Fruit fly (Drosophila melanogaster): ENCODE results near the gene dbr.

The dbr gene

DNA sequence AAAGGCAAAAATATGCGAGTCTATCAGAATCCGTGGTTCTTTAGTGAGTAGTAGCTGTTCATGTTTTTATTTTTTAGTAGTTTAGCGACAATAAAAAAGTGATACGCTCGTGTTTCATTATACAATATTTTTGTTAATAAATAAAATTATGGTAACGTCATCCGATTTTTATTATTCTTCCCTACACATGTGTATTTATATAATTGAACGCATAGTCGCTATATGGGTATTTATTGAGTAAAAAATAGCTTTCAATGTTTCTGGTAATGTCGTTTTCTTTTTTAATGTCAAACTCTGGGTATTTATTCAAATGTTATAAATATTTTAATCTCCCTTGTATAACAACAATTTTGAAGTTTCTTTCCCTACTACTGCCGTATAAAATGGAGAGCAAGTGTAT is 9.8 kb downstream of the dbr start, which contains the start of gene CG11374:
CG11374 (plus strand) TSS at position 301 of the 400 bp plus-strand sequence.
- no peak for TF ChIP-seq noc (tag; optimal IDR thresholded peaks at IDR 0.05)

- TF ChIP-seq noc (tag; optimal IDR thresholded peaks at IDR 0.05) = no peak
Observed at dm6 chr2L:78828-79227, 12.5 kb downstream of the dbr start.

DNA sequence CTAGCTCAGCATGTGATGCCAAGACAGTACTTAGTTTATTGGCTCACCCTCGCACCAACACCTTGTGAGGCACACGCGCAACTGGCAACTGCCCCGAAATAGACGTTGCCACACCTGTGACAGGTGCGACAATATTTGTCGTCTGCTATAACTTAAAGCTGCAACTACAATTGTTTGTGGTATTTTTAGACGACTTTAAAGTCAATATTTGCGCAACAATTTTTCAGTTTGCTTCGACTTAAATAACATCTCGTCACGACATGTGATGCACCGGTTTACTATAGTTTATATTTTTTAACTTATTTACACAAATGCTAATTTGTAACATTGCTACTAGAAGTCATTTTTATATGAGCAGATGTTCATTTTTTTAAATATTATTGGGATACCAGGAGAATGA is 14.9 kb downstream of the dbr start:
- peak; percentile 46 for TF ChIP-seq noc (tag; optimal IDR thresholded peaks at IDR 0.05)

dm6 chr2L:82080-82479 is 15.8 kb downstream of the dbr start:
- no peak for TF ChIP-seq noc (tag; optimal IDR thresholded peaks at IDR 0.05)

DNA sequence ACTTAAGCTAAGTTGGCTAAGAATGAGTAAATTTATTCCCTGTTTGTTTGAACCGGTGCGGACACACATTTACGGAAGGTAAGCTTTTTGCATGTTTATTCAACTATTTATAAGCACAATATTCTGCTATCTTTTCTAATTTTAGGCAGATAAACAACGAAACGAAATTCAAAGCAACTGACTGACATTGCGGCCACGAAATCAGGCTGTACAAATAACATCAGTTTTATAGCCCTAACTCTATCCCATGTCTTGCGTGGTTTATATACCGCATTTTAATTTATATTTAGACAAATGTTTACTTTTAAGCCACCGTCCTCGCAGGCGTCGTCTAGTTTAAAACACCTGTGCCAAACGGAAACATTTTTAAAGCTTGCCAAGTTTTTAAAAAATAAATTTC is 18.8 kb downstream of the dbr start:
- TF ChIP-seq noc (tag; optimal IDR thresholded peaks at IDR 0.05) = peak; percentile 66

DNA sequence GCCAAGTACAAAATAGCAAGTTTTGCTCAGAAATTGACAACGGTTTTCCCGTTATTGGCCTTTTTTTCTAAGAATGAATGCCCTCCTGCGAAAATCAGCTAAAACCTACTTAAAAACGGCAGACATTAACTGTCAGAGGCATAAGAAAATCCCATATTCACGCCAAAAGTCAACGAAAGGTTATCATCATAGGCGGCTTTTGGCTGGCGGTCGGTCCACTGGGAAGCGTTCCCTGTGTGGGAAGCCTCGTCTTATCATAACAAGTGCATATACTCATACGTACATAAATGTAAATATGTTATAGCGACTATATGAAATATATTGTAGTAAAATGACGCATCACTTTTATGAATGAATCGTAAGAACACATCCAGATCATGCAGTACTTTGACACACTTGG is 19.4 kb downstream of the dbr start:
- TF ChIP-seq noc (tag; optimal IDR thresholded peaks at IDR 0.05) = no peak

DNA sequence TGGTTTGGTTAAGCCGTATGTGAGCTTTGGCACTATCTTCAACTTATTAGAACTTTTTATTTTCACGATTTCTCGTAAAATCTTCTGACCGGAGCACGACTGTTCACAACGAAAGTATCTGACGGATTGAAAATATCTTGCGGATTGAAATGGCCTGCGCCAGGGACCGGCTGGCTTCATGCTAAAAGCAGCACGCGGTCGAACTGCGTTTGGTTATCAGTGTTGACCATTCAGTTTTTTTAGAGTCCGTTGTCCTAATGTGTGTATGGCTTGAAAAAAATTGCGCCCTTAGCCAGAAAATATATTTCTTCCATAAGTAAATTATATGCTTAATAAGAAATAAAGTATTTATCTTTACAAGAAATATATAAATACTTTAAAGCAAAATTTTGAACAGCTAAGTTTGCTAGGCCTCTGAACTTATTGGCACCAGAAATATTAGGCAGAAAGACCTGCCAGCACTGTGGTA is 21.0 kb downstream of the dbr start, which contains the start of gene net:
net (minus strand) TSS at position 133 of the 469 bp plus-strand sequence.
- peak; percentile 82 for TF ChIP-seq noc (tag; optimal IDR thresholded peaks at IDR 0.05)

DNA sequence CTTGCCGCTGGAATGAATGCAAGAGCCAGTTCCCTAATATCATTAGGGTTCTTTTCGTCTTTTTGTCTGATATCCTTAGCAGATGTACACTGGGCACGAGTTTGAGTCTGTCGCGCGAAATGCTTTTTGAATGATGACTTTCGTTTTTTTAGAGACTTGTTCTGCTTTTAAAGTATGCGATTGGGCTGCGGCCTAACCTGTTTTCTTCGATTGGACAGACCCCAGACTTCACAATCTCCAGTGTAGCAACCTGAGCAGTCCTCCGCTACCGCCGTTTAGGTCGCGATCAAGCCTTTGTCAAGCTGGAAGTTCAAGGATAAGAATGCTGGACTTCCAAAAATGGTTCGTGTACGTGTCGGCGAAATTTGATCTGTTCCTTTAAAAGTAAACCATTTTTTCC is 22.2 kb downstream of the dbr start:
- TF ChIP-seq noc (tag; optimal IDR thresholded peaks at IDR 0.05) = no peak

- TF ChIP-seq noc (tag; optimal IDR thresholded peaks at IDR 0.05) = no peak
Observed at dm6 chr2L:89158-89557, 22.9 kb downstream of the dbr start.

DNA sequence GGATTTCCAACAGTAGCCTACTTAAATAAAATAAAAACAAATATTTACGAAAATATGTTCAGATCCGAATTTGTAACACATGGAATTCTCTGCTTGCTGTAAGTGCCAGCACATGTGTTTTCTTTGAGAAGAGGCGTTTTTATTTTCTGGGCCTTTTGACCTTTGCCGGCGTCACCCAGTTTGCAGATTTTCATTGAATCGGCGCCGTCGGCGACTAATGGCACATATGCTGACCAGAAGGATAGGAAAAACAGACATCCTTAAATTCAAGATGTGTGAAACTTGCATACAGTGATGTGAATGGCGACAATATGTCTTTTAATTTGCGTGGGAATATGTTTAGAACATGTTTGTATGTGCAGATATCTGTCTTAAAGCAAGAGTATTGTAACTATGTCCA is 23.8 kb downstream of the dbr start:
- TF ChIP-seq noc (tag; optimal IDR thresholded peaks at IDR 0.05) = no peak

DNA sequence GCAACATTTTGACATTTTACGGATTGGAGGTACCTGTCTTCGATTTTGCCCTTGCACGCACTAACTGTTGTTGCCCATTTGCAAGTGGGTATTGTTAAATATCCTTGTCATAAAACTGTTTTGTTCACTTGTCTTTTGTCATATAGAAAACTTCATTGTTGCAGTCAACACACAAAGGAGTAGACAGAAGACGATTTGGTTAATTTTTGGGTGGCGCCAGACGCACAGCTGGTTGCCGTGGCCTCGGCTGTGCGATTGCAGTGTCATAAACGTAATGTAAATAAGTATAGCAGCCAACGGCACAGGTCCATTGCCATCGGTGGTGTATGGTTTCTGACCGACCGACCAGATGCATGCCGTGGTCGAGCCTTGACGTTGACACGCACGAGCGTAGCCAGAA is 25.1 kb downstream of the dbr start:
- TF ChIP-seq noc (tag; optimal IDR thresholded peaks at IDR 0.05) = no peak

DNA sequence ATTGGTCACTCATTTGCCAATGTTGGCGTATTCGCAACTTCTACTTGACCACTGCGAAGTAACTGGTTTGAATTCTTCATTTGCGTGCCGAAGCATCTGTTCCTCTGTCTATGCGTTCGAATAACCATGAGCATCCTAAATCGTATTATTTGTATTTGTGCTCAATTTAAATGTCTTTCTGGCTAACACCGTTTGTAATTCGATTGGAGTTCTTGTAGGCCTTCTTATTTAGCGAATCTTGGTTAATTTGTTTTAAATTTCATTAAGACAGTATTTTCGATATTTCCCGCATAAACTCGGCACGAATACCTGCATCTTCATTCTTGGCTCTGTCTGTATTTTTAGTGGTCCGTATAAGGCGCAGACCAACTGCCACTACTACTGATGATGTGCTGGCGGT is 25.5 kb downstream of the dbr start:
- no peak for TF ChIP-seq noc (tag; optimal IDR thresholded peaks at IDR 0.05)

dm6 chr2L:92993-93392 is 26.7 kb downstream of the dbr start:
- no peak for TF ChIP-seq noc (tag; optimal IDR thresholded peaks at IDR 0.05)

DNA sequence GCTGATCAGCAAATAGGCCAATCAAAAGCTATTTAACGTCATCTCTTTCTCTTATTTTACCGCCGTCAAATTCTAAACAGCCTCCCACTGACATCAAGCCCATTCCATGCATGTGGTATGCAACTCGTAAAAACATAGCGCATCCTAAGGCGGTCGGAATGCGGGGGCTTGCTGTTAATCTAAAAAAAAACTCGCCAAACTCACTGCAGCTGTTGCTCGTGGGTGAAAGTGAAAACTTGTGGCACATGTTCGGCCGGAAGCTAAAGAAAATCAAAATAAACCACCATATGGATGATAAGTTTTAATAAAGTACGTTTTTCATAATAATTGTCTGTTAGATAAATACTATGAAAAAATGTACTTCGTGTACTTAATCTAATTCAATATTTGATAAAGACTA is 27.8 kb downstream of the dbr start:
- no peak for TF ChIP-seq noc (tag; optimal IDR thresholded peaks at IDR 0.05)

DNA sequence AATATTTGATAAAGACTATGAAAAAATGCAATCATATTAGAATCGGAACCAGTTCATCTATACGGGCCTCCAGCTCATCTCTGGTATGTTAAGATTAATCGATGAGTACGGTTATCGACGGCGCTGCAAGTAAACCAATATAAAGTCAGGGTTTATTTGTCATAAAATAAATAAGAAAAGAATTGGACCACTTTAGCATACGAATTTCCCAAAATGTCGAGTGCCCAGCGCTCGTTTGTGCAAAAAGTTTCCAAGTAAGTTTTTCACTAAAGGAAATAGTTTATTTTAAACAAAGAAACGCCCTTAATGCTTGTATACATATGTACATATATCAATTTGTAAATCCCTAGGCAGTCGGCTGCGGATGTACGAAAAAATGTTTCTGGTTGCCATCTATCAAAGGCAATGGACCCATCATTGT is 28.4 kb downstream of the dbr start, which contains the start of gene Zir:
Zir (plus strand) TSS at position 101 of the 421 bp plus-strand sequence.
- TF ChIP-seq noc (tag; optimal IDR thresholded peaks at IDR 0.05) = no peak

dm6 chr2L:102161-102761 is 36.0 kb downstream of the dbr start, which contains the start of gene Creld:
Creld (plus strand) TSS chr2L:102380.
- no peak for TF ChIP-seq noc (tag; optimal IDR thresholded peaks at IDR 0.05)

- no peak for TF ChIP-seq noc (tag; optimal IDR thresholded peaks at IDR 0.05)
Observed at dm6 chr2L:106540-106939, 40.3 kb downstream of the dbr start, which contains the start of the genes Nhe1 and Sam-S. Nhe1 (minus strand) TSS chr2L:106732. Sam-S (plus strand) TSS chr2L:106903.

- no peak for TF ChIP-seq noc (tag; optimal IDR thresholded peaks at IDR 0.05)
Observed at dm6 chr2L:107032-107431, 40.8 kb downstream of the dbr start.

Data from whole organism, larva.